Fruit fly (Drosophila melanogaster): ENCODE measurements around the gene ImpL2.

DNA sequence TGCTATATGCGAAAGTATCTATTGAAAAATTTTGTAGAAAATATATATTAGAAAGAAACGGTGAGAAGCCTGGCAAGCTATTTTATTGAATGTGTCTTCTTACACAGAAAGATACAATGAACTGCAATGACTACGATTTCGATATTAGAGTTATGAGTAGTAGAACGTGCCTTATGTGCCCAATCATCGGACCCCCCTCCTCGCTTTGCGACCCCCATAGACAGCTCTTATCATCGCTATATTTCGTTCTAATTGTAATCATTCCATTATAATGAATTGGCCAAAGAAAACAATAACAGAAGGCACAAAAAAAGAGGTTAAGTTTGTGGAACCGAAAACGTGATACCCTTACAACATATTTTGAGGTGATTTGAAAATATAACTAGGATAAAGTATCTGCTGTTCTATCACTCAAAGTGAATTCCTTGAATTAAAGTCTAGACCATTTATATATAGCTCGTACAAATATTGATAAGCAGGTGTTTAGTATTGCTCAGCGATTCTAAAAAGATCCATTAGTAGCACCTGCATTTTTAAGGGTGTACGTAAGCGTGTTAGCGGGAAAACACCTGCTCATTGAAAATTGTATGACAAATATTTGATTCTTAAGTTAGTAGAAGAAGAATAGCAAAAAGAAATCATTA lies 3.1 kb downstream of the ImpL2 start:
- TF ChIP-seq fru (optimal IDR thresholded peaks at IDR 0.05), result no peak
- no peak for TF ChIP-seq Oaz (GFP tag; IDR thresholded peaks at IDR 0.05)
- TF ChIP-seq BEAF-32 (GFP tag; optimal IDR thresholded peaks at IDR 0.05), result no peak
- no peak for TF ChIP-seq CG8478 (optimal IDR thresholded peaks at IDR 0.05)
- TF ChIP-seq Sry-β (GFP tag; optimal IDR thresholded peaks at IDR 0.05), result no peak
- TF ChIP-seq CG10147 (GFP tag; optimal IDR thresholded peaks at IDR 0.05), result no peak
- TF ChIP-seq Atf3 (GFP tag; optimal IDR thresholded peaks at IDR 0.05), result no peak
- TF ChIP-seq CG12744 (GFP tag; optimal IDR thresholded peaks at IDR 0.05), result no peak

Data from whole organism, embryonic.